Worm (Caenorhabditis elegans) whole organism, L3 larva: ENCODE measurements around the gene nop-1.
A peak's percentile ranks its signal among the peaks of the same experiment; 100 is the strongest.

Experiments
- R02D3.7 ChIP-seq: fragments of 150-350 bp; optimal IDR thresholded peaks from 2 replicates; lab custom pipeline; 2014; ENCODE audit warnings: missing biosample characterization, missing genetic modification characterization
- ZK546.5 ChIP-seq: sonication (generic microtip); optimal IDR thresholded peaks from 2 replicates; lab custom pipeline; 2017; ENCODE audit warnings: missing biosample characterization, missing genetic modification characterization
- aly-2 ChIP-seq: fragments of 150-350 bp; optimal IDR thresholded peaks from 2 replicates; lab custom pipeline; 2014; ENCODE audit warnings: missing biosample characterization, missing genetic modification characterization
- ama-1 ChIP-seq: fragments of 150-350 bp; optimal IDR thresholded peaks from 2 replicates; lab custom pipeline; 2018
- ceh-28 ChIP-seq: fragments of 150-350 bp; optimal IDR thresholded peaks from 2 replicates; lab custom pipeline; 2014; ENCODE audit warnings: missing biosample characterization, missing genetic modification reagents, missing genetic modification characterization
- ceh-82 ChIP-seq: fragments of 150-350 bp; optimal IDR thresholded peaks from 2 replicates; lab custom pipeline; 2014; ENCODE audit warnings: missing biosample characterization, missing genetic modification characterization
- ceh-9 ChIP-seq: sonication (generic microtip); optimal IDR thresholded peaks from 2 replicates; lab custom pipeline; 2018; ENCODE audit warnings: missing biosample characterization, missing genetic modification characterization
- egl-27 ChIP-seq: sonication (generic microtip); optimal IDR thresholded peaks from 4 replicates; lab custom pipeline; 2017; ENCODE audit warnings: missing biosample characterization, missing genetic modification reagents, missing genetic modification characterization
- egl-5 ChIP-seq: fragments of 150-350 bp; optimal IDR thresholded peaks from 2 replicates; lab custom pipeline; 2017; ENCODE audit warnings: missing biosample characterization, missing genetic modification reagents, missing genetic modification characterization, inconsistent platforms
- elt-2 ChIP-seq: sonication (generic microtip); optimal IDR thresholded peaks from 2 replicates; lab custom pipeline; 2016; ENCODE audit warnings: missing genetic modification reagents, mild to moderate bottlenecking, missing genetic modification characterization, missing compliant biosample characterization
- elt-3 ChIP-seq, 3 experiments: fragments of 150-350 bp in 1 of 3; sonication (generic microtip) in 2 of 3; optimal IDR thresholded peaks; 2 replicates in 2 of 3; 4 replicates in 1 of 3; lab custom pipeline; 2014 to 2017; ENCODE audit warnings: missing biosample characterization in 3 of 3, missing genetic modification characterization in 3 of 3
- fkh-10 ChIP-seq: sonication (generic microtip); optimal IDR thresholded peaks from 2 replicates; lab custom pipeline; 2017; ENCODE audit warnings: missing biosample characterization, missing genetic modification reagents, missing genetic modification characterization
- fkh-2 ChIP-seq: fragments of 150-350 bp; optimal IDR thresholded peaks from 2 replicates; lab custom pipeline; 2014; ENCODE audit warnings: missing biosample characterization, missing genetic modification reagents, missing genetic modification characterization
- fos-1 ChIP-seq: fragments of 150-350 bp; optimal IDR thresholded peaks from 2 replicates; lab custom pipeline; 2014; ENCODE audit warnings: missing biosample characterization, missing genetic modification characterization
- hmg-11 ChIP-seq: sonication (generic microtip); optimal IDR thresholded peaks from 2 replicates; lab custom pipeline; 2016; ENCODE audit warnings: missing genetic modification characterization, missing compliant biosample characterization
- jun-1 ChIP-seq: fragments of 150-350 bp; optimal IDR thresholded peaks from 2 replicates; lab custom pipeline; 2014; ENCODE audit warnings: missing biosample characterization, missing genetic modification reagents, missing genetic modification characterization
- lin-39 ChIP-seq: fragments of 150-350 bp; optimal IDR thresholded peaks from 2 replicates; lab custom pipeline; 2018; ENCODE audit warnings: missing biosample characterization, missing genetic modification reagents, missing genetic modification characterization
- lsy-12 ChIP-seq: sonication (generic microtip); optimal IDR thresholded peaks from 2 replicates; lab custom pipeline; 2016; ENCODE audit warnings: mild to moderate bottlenecking, missing genetic modification characterization, missing compliant biosample characterization
- mdl-1 ChIP-seq: fragments of 150-350 bp; optimal IDR thresholded peaks from 2 replicates; lab custom pipeline; 2014; ENCODE audit warnings: missing biosample characterization, missing genetic modification characterization
- mml-1 ChIP-seq: fragments of 150-350 bp; sonication (generic microtip); optimal IDR thresholded peaks from 3 replicates; lab custom pipeline; 2014; ENCODE audit warnings: missing biosample characterization, missing genetic modification characterization
- nfya-1 ChIP-seq: sonication (generic microtip); optimal IDR thresholded peaks from 2 replicates; lab custom pipeline; 2017; ENCODE audit warnings: missing genetic modification characterization, mild to moderate bottlenecking, missing compliant biosample characterization, antibody characterized with exemption, moderate library complexity; ENCODE audit not compliant: insufficient read depth
- nhr-11 ChIP-seq: fragments of 150-350 bp; optimal IDR thresholded peaks from 2 replicates; lab custom pipeline; 2014; ENCODE audit warnings: missing biosample characterization, missing genetic modification characterization
- nhr-12 ChIP-seq: fragments of 150-350 bp; optimal IDR thresholded peaks from 2 replicates; lab custom pipeline; 2014; ENCODE audit warnings: missing biosample characterization, missing genetic modification characterization
- nhr-23 ChIP-seq: fragments of 150-350 bp; optimal IDR thresholded peaks from 2 replicates; lab custom pipeline; 2014; ENCODE audit warnings: missing biosample characterization, missing genetic modification reagents, missing genetic modification characterization
- nhr-25 ChIP-seq: sonication (generic microtip); optimal IDR thresholded peaks from 2 replicates; lab custom pipeline; 2017; ENCODE audit warnings: missing biosample characterization, missing genetic modification characterization
- nhr-43 ChIP-seq: sonication (generic microtip); optimal IDR thresholded peaks from 2 replicates; lab custom pipeline; 2016; ENCODE audit warnings: mild to moderate bottlenecking, missing genetic modification characterization, missing compliant biosample characterization; ENCODE audit not compliant: poor library complexity, severe bottlenecking
- nhr-77 ChIP-seq: fragments of 150-350 bp; optimal IDR thresholded peaks from 2 replicates; lab custom pipeline; 2014; ENCODE audit warnings: missing biosample characterization, missing genetic modification characterization
- pha-4 ChIP-seq: fragments of 150-350 bp; optimal IDR thresholded peaks from 2 replicates; lab custom pipeline; 2014; ENCODE audit warnings: missing biosample characterization, missing genetic modification reagents, missing genetic modification characterization
- pqm-1 ChIP-seq: fragments of 150-350 bp; optimal IDR thresholded peaks from 2 replicates; lab custom pipeline; 2017; ENCODE audit warnings: missing biosample characterization, missing genetic modification characterization, inconsistent platforms
- sea-2 ChIP-seq: fragments of 150-350 bp; sonication (generic microtip); optimal IDR thresholded peaks from 4 replicates; lab custom pipeline; 2014; ENCODE audit warnings: missing biosample characterization, missing genetic modification reagents, missing genetic modification characterization
- skn-1 ChIP-seq: fragments of 150-350 bp; optimal IDR thresholded peaks from 2 replicates; lab custom pipeline; 2014; ENCODE audit warnings: missing biosample characterization, missing genetic modification characterization
- tbx-2 ChIP-seq: sonication (generic microtip); optimal IDR thresholded peaks from 2 replicates; lab custom pipeline; 2016; ENCODE audit warnings: mild to moderate bottlenecking, missing genetic modification characterization, missing compliant biosample characterization
- unc-39 ChIP-seq: sonication (generic microtip); optimal IDR thresholded peaks from 4 replicates; lab custom pipeline; 2017; ENCODE audit warnings: missing biosample characterization, missing genetic modification characterization
- ztf-11 ChIP-seq: fragments of 150-350 bp; optimal IDR thresholded peaks from 2 replicates; lab custom pipeline; 2014; ENCODE audit warnings: missing biosample characterization, missing genetic modification characterization
- ztf-4 ChIP-seq: fragments of 150-350 bp; optimal IDR thresholded peaks from 2 replicates; lab custom pipeline; 2014; ENCODE audit warnings: missing biosample characterization, missing genetic modification characterization

nop-1 gene

DNA sequence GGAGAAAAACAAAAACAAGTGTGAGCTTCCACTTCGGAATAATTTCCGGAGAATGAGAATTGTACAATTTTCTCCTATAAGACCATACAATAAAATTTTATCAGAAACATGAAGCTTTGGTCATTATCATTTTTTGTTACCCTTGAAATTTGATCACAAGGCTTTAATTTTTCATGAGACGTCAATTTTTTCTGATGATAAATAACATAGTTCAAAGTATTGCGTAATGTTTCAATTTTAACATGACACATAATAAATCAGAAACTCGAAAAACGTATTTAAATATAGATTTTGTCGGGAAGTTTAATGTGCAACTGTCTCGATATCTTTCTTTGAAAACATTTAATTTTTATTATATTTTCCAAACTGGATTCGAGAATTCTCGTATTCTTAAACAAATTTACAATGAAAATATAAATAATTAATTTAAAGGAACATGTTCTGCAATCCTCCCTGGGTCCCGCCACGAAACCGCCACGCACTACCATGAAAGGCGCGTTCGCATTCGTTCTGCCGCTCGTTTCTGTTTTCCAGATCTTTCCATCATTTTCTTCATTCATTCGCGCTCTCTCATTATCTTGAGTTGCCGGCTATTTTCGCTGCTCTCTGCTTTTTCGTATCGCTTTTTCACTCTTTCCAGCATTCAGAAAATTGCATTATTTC lies 19.6 kb upstream of the nop-1 start:
- TF ChIP-seq ztf-4 (tag; lab: Kevin White, UChicago) (no peak), egl-5 (tag; lab: Kevin White, UChicago) (no peak), skn-1 (tag; lab: Kevin White, UChicago) (no peak), pha-4 (tag; lab: Kevin White, UChicago) (peak; percentile 57), ztf-11 (tag; lab: Kevin White, UChicago) (no peak), lsy-12 (no peak), elt-3 (tag; optimal IDR thresholded peaks at IDR 0.05; lab: Kevin White, UChicago) (no peak), lin-39 (tag; lab: Kevin White, UChicago) (peak; percentile 13), fos-1 (tag; lab: Kevin White, UChicago) (no peak), elt-2 (peak; percentile 69), pqm-1 (tag; lab: Kevin White, UChicago) (peak; percentile 61)

ce11 chrIII:5939453-5940296 lies 18.8 kb upstream of the nop-1 start, which contains the start of gene ubq-1:
Gene ubq-1, plus strand, starts transcription at chrIII:5940254.
- TF ChIP-seq elt-2 (peak; percentile 15), unc-39 (no peak), ceh-9 (tag; lab: Kevin White, UChicago) (no peak), ama-1 (lab: Kevin White, UChicago) (peak; percentile 59), hmg-11 (tag; lab: Kevin White, UChicago) (peak; percentile 28), fkh-2 (tag; lab: Kevin White, UChicago) (no peak), jun-1 (tag; lab: Kevin White, UChicago) (no peak), nhr-12 (tag; lab: Kevin White, UChicago) (no peak), nfya-1 (peak; percentile 24), egl-27 (tag; lab: Kevin White, UChicago) (peak; percentile 15), nhr-25 (tag; lab: Kevin White, UChicago) (peak; percentile 64), ceh-28 (tag; lab: Kevin White, UChicago) (no peak), ceh-82 (tag; lab: Kevin White, UChicago) (peak; percentile 15), pha-4 (tag; lab: Kevin White, UChicago) (peak; percentile 61), nhr-23 (tag; lab: Kevin White, UChicago) (peak; percentile 7), R02D3.7 (tag; lab: Kevin White, UChicago) (no peak)
- TF ChIP-seq, all 47 proteins: peak for 9

DNA sequence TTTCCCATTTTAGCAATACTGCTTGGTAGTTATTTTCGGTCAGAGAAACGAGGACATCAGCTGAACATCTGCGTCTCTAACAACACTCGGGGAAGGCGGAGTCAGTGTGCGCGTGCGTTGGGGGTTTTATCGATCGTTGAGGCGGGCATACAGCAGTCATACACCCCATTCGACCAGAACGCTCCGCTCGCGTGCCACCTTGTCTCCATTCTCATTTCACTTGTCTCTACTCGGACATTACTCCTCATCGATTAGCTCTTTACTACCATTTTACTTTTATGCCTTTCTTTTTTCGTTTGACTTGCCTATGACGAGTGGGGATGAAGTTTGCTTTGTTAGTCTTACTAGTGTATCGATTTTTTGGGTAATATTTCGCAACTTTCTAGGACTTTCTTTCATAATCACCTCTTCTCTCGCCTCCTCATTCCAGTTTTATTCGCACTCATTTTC lies 18.0 kb upstream of the nop-1 start:
- peak; percentile 97 for TF ChIP-seq ama-1 (lab: Kevin White, UChicago)
- peak; percentile 12 for TF ChIP-seq tbx-2 (tag; lab: Kevin White, UChicago)
- peak; percentile 78 for TF ChIP-seq nhr-25 (tag; lab: Kevin White, UChicago)
- TF ChIP-seq ceh-82 (tag; lab: Kevin White, UChicago), result no peak
- TF ChIP-seq hmg-11 (tag; lab: Kevin White, UChicago), result peak; percentile 61
- peak; percentile 2 for TF ChIP-seq aly-2 (tag; lab: Kevin White, UChicago)
- TF ChIP-seq nhr-77 (tag; lab: Kevin White, UChicago), result no peak
- TF ChIP-seq pqm-1 (tag; lab: Kevin White, UChicago), result peak; percentile 21
- peak; percentile 3 for TF ChIP-seq lsy-12
- TF ChIP-seq ZK546.5, result no peak
- TF ChIP-seq nhr-23 (tag; lab: Kevin White, UChicago), result peak; percentile 63
- TF ChIP-seq skn-1 (tag; lab: Kevin White, UChicago), result no peak
- TF ChIP-seq egl-5 (tag; lab: Kevin White, UChicago), result peak; percentile 76
- TF ChIP-seq mdl-1 (tag; lab: Kevin White, UChicago), result peak; percentile 78
- TF ChIP-seq mml-1 (tag; lab: Kevin White, UChicago), result no peak
- TF ChIP-seq nfya-1, result peak; percentile 78
- TF ChIP-seq fkh-10 (GFP tag; lab: Kevin White, UChicago), result peak; percentile 78
- TF ChIP-seq nhr-12 (tag; lab: Kevin White, UChicago), result no peak
- peak; percentile 31 for TF ChIP-seq nhr-11 (tag; lab: Kevin White, UChicago)
- TF ChIP-seq ztf-4 (tag; lab: Kevin White, UChicago), result no peak
- no peak for TF ChIP-seq egl-27 (tag; lab: Kevin White, UChicago)
- TF ChIP-seq sea-2 (GFP tag; lab: Kevin White, UChicago), result peak; percentile 76
- TF ChIP-seq nhr-43 (tag; lab: Kevin White, UChicago), result no peak
- TF ChIP-seq ceh-28 (tag; lab: Kevin White, UChicago), result peak; percentile 87
- TF ChIP-seq ceh-9 (tag; lab: Kevin White, UChicago), result no peak
- peak; percentile 52 for TF ChIP-seq elt-2
- TF ChIP-seq R02D3.7 (tag; lab: Kevin White, UChicago), result peak; percentile 30
- peak; percentile 20 for TF ChIP-seq jun-1 (tag; lab: Kevin White, UChicago)
- TF ChIP-seq lin-39 (tag; lab: Kevin White, UChicago), result peak; percentile 95
- no peak for TF ChIP-seq unc-39
- TF ChIP-seq, all 47 proteins: peak for 19
